Worm (Caenorhabditis elegans) whole organism, L3 larva: ENCODE data around the gene egrh-3.

Experiments
- unc-39 ChIP-seq: sonication (generic microtip); optimal IDR thresholded peaks from 4 replicates; lab custom pipeline; 2017; ENCODE audit warnings: missing biosample characterization, missing genetic modification characterization
- ztf-11 ChIP-seq: fragments of 150-350 bp; optimal IDR thresholded peaks from 2 replicates; lab custom pipeline; 2014; ENCODE audit warnings: missing biosample characterization, missing genetic modification characterization

DNA sequence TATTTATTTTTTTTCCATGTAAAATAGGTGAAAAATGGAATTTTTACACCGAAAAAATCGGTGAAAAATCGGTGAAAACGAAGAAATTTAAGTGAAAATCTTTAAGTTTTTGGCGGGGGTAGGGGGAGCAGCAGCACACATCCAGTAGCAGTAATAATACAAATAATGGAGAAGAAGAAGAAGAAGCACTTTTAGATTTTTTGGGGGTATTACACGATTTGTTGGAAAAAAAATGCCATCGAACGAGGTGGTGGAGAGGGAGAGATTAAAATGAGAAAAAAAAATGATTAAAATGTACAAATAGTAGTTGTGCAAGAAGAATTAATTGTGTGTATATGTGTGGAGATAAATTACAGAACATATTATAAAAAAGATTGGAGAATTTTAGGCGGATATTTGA, 10.4 kb downstream of the egrh-3 start:
- TF ChIP-seq ztf-11 (tag; lab: Kevin White, UChicago) (no peak), unc-39 (tag; lab: Kevin White, UChicago) (no peak)
